Fruit fly (Drosophila melanogaster): ENCODE results near the gene CG5355.
A peak's percentile ranks its signal among the peaks of the same experiment; 100 is the strongest.

Gene CG5355

dm6 chr2L:10413251-10414127 is at the start of gene CG5355, which contains the start of gene Klp31E:
Gene CG5355, minus strand, starts transcription at chr2L:10413463.
Gene Klp31E, plus strand, starts transcription at chr2L:10414017.
- TF ChIP-seq CG9948 (tag; optimal IDR thresholded peaks at IDR 0.05), result peak; percentile 60
- TF ChIP-seq CG8159 (tag; optimal IDR thresholded peaks at IDR 0.05), result peak; percentile 78
- TF ChIP-seq CG12605 (GFP tag; IDR thresholded peaks at IDR 0.05), result no peak
- TF ChIP-seq CG34367 (tag; optimal IDR thresholded peaks at IDR 0.05), result peak; percentile 54
- TF ChIP-seq EcR (GFP tag; optimal IDR thresholded peaks at IDR 0.05), result no peak
- TF ChIP-seq CG17806 (tag; optimal IDR thresholded peaks at IDR 0.05), result peak; percentile 55
- peak; percentile 58 for TF ChIP-seq Snoo (tag; optimal IDR thresholded peaks at IDR 0.05)
- TF ChIP-seq CG13204 (GFP tag; optimal IDR thresholded peaks at IDR 0.05), result no peak
- TF ChIP-seq CG15710 (tag; optimal IDR thresholded peaks at IDR 0.05), result peak; percentile 73
- TF ChIP-seq CG14655 (GFP tag; optimal IDR thresholded peaks at IDR 0.05), result no peak

DNA sequence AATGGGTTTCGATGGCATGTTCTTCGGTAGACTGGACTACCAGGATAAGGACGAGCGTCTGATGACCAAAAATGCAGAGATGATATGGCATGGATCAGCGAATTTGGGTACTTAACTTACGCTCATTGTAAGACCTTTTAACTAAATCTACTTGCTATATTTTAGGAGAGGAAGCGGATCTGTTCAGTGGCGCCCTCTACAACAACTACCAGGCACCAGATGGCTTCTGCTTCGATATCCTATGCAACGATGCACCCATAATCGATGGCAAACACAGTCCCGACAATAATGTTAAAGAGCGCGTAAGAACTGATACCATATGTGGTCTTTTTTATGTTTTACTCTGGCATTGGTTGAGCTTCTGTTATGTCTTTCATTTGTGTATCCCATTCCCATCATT is 45.7 kb upstream of the CG5355 start:
- TF ChIP-seq rn (GFP tag; IDR thresholded peaks at IDR 0.05) (no peak), CG15710 (tag; optimal IDR thresholded peaks at IDR 0.05) (no peak), CG17806 (tag; optimal IDR thresholded peaks at IDR 0.05) (no peak), CG9948 (tag; optimal IDR thresholded peaks at IDR 0.05) (no peak), Ets98B (GFP tag; IDR thresholded peaks at IDR 0.05) (no peak), EcR (GFP tag; optimal IDR thresholded peaks at IDR 0.05) (no peak), CG8159 (tag; optimal IDR thresholded peaks at IDR 0.05) (no peak), fd96Ca (GFP tag; IDR thresholded peaks at IDR 0.05) (no peak), Snoo (tag; optimal IDR thresholded peaks at IDR 0.05) (no peak), Pif1B (GFP tag; optimal IDR thresholded peaks at IDR 0.05) (no peak), CG13204 (GFP tag; optimal IDR thresholded peaks at IDR 0.05) (no peak), CG12605 (GFP tag; IDR thresholded peaks at IDR 0.05) (no peak), gl (tag; optimal IDR thresholded peaks at IDR 0.05) (no peak), Pif1A (GFP tag; optimal IDR thresholded peaks at IDR 0.05) (no peak), CG4496 (GFP tag; IDR thresholded peaks at IDR 0.05) (no peak)

dm6 chr2L:10457191-10457899 is 44.1 kb upstream of the CG5355 start, which contains the start of the genes LManI and LManII:
Gene LManI, minus strand, starts transcription at chr2L:10457241.
Gene LManII, plus strand, starts transcription at chr2L:10457658.
- TF ChIP-seq CG9948 (tag; optimal IDR thresholded peaks at IDR 0.05) (no peak), fd96Ca (GFP tag; IDR thresholded peaks at IDR 0.05) (no peak), CG12605 (GFP tag; IDR thresholded peaks at IDR 0.05) (peak; percentile 12; the same call in 1 of the 2 replicates), CG8301 (tag; optimal IDR thresholded peaks at IDR 0.05) (no peak)

DNA sequence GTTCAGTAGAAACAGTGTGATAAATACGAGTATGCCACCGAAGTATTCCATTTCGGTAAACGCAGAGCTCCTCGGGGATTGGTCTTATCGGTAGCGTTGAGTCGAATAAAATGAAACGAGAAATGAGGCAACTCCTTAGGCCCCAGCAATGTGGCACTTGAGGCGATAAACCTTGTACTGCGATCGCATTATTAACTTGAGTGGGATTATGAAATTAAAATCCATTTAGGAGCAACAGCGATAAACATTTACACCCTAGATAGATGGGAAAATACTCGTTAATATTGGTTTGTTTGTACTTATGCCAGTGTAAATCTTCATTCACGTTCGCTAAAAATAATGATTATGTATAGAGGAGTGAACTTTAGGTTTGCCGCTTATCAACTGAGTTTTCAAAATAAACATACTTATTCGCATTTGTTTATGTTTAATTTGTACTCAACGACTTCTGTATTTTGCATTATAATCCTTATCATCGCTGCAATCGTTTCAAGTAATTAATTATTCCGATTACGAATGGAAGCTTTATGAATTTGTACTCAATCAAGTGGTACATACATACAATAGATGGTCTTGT is 42.8 kb upstream of the CG5355 start:
- TF ChIP-seq CG4496 (GFP tag; IDR thresholded peaks at IDR 0.05) (no peak), CG17806 (tag; optimal IDR thresholded peaks at IDR 0.05) (no peak), Ets98B (GFP tag; IDR thresholded peaks at IDR 0.05) (no peak), D1 (tag; optimal IDR thresholded peaks at IDR 0.05) (no peak), rn (GFP tag; IDR thresholded peaks at IDR 0.05) (no peak)

- no peak for TF ChIP-seq Pif1B (GFP tag; optimal IDR thresholded peaks at IDR 0.05)
- no peak for TF ChIP-seq CG17806 (tag; optimal IDR thresholded peaks at IDR 0.05)
- TF ChIP-seq CG14655 (GFP tag; optimal IDR thresholded peaks at IDR 0.05), result no peak
- no peak for TF ChIP-seq CG13204 (GFP tag; optimal IDR thresholded peaks at IDR 0.05)
- TF ChIP-seq CG4496 (GFP tag; IDR thresholded peaks at IDR 0.05), result no peak
- TF ChIP-seq Pif1A (GFP tag; optimal IDR thresholded peaks at IDR 0.05), result no peak
- TF ChIP-seq fd96Ca (GFP tag; IDR thresholded peaks at IDR 0.05), result no peak
- no peak for TF ChIP-seq gl (tag; optimal IDR thresholded peaks at IDR 0.05)
- TF ChIP-seq CG9948 (tag; optimal IDR thresholded peaks at IDR 0.05), result no peak
Measured at dm6 chr2L:10452296-10452695, 39.0 kb upstream of the CG5355 start, which contains the start of gene ppk10. Gene ppk10, minus strand, starts transcription at chr2L:10452396.

DNA sequence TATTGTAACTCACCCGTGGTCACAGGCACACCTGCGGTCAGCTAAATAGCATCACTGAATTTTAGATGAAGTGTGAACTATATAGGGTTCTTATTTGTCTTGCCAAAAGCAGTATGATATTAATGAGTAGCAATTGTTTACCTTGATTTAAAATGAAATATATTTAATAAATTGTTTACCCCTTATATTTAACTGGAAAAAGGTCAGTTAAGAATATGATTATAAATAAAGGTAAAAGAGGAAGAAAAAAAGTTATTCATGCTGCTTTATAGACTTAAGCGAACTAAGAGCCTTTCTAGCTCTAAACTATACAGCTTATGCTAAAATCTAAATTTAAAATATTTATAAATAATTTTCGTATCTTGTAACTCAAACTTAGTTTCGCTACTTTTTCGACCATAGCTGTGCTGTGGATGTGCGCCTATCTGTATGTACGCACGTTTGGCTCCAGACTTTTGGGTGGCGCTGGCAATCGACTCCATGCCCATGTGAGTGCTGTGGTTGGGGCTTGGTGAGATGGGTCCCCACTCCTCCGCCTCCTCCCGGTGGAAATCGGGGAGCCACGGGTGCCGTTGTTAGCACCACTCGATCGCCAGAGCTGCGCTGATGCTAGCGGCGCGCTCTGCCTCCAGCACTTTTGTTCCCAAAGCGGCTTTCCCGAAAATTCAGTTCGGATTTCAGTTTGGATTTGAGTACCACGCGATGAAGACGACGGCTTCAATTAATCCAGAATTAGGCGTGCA is 29.0 kb upstream of the CG5355 start, which contains the start of gene loh:
Gene loh (plus strand): TSS at position 487 of the 743 bp plus-strand sequence.
- TF ChIP-seq CG15710 (tag; optimal IDR thresholded peaks at IDR 0.05), result no peak
- no peak for TF ChIP-seq CG13204 (GFP tag; optimal IDR thresholded peaks at IDR 0.05)
- no peak for TF ChIP-seq CG34367 (tag; optimal IDR thresholded peaks at IDR 0.05)
- TF ChIP-seq CG8301 (tag; optimal IDR thresholded peaks at IDR 0.05), result no peak
- TF ChIP-seq Snoo (tag; optimal IDR thresholded peaks at IDR 0.05), result peak; percentile 41
- TF ChIP-seq CG14655 (GFP tag; optimal IDR thresholded peaks at IDR 0.05), result no peak
